Worm (Caenorhabditis elegans): Measurements from ENCODE around the gene srd-39.

Gene srd-39

DNA sequence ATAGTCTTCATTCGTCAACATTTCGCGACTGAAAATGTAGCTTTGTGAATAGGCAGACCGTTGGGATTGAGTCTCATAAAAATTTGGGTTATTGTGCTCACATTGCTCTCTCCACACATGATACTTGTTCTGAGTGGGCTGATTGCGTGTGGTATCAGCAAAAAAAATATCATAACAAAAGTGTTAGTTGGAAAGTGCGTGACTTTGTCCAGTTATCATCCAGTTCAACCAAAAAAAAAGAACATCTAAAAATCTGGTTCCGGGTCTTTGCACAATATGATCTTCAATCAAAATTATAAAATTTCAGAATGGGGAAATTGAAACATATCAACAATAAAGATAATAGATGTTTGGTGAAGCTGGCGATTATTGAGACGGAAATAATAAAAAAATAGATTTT, at the start of gene srd-39:
Gene srd-39, minus strand, starts transcription at position 101 of the 400 bp plus-strand sequence.
- no peak for TF ChIP-seq W03F9.2 (tag; optimal IDR thresholded peaks at IDR 0.05)
- no peak for TF ChIP-seq him-1 (tag; optimal IDR thresholded peaks at IDR 0.05)
- TF ChIP-seq dao-5 (tag; optimal IDR thresholded peaks at IDR 0.05) = no peak

DNA sequence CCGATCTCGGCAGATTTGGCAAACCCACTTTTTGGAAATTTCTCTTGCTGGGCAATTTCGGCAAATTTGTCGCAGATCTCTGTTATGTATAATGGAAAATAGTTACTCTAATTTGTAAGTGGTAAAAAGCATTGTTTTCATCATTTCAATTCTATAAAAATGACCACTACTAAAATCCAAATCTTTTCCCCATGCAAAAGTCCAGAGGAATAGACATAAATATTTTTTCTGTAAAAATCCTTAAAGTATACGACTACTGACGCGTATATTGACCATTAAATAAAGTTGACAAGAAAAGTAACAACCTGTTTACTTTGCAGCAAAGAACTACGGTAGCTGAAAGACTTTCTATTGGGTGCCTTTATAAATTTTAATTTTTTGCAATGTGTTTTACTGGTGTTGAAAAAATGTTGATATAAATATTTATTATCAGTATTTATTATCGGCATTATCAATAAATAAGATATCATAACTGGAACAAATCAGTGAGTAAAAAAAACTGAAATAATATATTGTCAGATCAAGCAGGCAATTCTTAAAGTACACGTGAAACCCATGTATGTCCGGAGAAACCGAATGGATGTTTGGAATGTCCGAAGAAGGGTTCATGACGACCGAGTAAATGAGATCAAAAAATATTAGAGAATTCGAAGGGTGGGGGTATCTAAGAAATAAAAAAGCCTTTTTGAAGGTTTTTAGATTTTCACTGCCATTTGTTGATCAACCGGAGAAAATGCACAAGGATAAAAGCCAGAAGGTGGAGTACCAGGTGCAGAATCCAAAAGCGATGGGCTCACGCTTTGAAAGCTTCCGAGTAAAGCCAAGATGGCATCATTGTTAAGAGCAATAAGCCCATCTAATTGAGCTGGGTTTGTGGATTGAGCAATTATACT, 49.1 kb upstream of the srd-39 start:
- TF ChIP-seq him-1 (tag; optimal IDR thresholded peaks at IDR 0.05) (no peak), W03F9.2 (tag; optimal IDR thresholded peaks at IDR 0.05) (no peak), dao-5 (tag; optimal IDR thresholded peaks at IDR 0.05) (no peak)

DNA sequence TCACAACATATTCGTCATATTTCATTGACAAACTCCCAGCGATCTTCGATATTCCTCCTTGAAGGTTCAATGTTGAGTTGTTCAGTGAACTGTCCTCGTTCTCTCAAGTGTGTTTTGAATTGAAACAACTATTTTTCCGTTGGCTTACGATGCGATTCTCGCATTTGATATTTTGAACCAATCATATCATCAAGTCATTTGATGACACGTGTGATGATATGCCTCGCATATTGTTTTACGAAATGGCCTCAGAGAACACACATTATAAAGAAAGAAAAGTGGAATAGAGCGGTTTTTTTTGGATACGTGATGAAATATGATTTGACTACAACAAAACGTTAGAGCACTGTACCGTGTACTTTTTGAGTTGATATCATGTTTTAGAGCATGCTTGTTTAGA, 48.0 kb upstream of the srd-39 start:
- TF ChIP-seq W03F9.2 (tag; optimal IDR thresholded peaks at IDR 0.05) (peak; percentile 48), dao-5 (tag; optimal IDR thresholded peaks at IDR 0.05) (no peak), him-1 (tag; optimal IDR thresholded peaks at IDR 0.05) (no peak)

DNA sequence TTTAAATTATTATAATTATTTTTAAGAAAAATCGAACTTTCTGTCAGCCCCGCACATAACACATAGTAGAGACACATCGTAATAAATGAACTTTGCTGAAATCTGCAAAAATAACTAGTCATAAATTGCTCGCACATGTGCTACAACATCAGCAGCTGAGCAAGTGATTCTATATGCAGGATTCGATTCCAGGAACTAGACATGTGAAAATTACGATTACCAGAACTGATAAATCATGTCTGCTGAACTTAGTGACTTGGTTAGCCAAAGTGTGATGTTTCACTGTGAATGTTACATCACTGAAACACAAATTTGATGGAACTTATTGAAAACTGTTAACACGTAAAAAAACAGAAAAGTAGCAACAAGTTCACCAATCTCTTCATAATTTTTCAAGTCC, 46.8 kb upstream of the srd-39 start:
- TF ChIP-seq him-1 (tag; optimal IDR thresholded peaks at IDR 0.05) = no peak
- no peak for TF ChIP-seq W03F9.2 (tag; optimal IDR thresholded peaks at IDR 0.05)
- no peak for TF ChIP-seq dao-5 (tag; optimal IDR thresholded peaks at IDR 0.05)

DNA sequence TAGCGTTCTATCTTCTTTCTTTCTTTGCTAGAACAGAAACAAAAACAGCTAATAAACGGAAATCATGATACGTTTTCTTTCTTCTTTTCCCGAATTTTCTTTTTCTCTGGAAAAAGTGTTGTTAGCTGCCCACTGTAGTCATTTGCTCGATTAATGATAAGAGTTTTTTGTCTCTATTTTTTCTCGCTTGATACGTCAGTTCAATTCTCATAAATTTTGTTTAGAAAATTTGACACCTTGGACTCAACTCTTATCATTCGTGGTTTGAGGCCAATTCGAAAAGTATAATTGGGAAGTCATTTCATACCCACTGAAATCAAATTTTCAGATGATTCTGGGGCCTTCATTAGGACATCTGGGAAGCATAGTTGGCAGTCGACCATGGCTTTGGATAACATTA, 41.5 kb upstream of the srd-39 start:
- no peak for TF ChIP-seq W03F9.2 (tag; optimal IDR thresholded peaks at IDR 0.05)
- TF ChIP-seq dao-5 (tag; optimal IDR thresholded peaks at IDR 0.05) = no peak
- TF ChIP-seq him-1 (tag; optimal IDR thresholded peaks at IDR 0.05) = no peak

DNA sequence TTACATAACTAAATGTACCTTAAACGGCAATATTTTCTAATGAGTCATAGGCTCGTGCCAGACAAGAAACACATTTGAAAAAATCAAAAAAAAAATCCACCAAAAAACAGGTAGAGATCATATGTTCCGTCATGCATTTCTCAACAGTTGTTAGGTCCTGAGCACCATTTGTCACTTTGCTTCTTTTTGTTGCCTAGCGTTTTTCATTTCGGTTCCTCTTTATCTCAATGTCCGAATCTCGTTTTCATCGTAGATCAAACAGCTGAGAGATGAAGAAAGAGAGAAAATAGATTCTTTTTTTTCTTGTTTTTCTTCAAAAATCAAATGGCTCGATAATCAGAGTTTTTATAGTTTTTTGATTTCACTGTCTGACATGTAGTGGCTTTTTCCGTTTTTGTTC, 40.6 kb upstream of the srd-39 start:
- TF ChIP-seq him-1 (tag; optimal IDR thresholded peaks at IDR 0.05) = no peak
- TF ChIP-seq dao-5 (tag; optimal IDR thresholded peaks at IDR 0.05) = no peak
- no peak for TF ChIP-seq W03F9.2 (tag; optimal IDR thresholded peaks at IDR 0.05)

DNA sequence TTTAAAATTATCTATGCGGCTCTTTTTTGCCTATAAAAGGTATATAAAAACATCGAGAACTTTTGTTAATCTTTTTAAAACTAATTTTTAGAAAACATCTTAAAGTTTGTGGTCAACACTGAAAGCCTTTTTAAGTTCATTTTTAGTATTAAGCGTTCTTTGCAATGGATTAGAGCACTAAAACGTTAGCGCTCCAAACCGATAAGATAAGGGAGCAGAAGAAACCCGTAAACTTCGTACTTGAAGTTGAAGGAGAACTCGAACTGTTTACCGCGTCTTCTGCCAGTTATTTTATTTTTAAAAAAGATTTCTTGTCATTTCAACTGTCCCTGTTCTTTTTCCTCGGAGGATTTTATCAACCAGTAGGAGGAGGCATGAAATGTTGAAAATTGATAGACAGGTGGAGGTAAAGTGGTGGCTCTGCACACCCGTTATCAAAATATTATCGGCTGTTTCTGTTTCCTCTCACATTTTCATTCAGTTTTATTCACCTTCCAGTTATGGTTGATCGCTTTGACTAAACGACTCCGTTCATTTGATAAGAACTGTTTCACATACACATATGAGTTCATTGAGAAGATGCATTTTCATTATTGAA, 38.7 kb upstream of the srd-39 start:
- TF ChIP-seq dao-5 (tag; optimal IDR thresholded peaks at IDR 0.05) = no peak
- no peak for TF ChIP-seq him-1 (tag; optimal IDR thresholded peaks at IDR 0.05)
- no peak for TF ChIP-seq W03F9.2 (tag; optimal IDR thresholded peaks at IDR 0.05)

DNA sequence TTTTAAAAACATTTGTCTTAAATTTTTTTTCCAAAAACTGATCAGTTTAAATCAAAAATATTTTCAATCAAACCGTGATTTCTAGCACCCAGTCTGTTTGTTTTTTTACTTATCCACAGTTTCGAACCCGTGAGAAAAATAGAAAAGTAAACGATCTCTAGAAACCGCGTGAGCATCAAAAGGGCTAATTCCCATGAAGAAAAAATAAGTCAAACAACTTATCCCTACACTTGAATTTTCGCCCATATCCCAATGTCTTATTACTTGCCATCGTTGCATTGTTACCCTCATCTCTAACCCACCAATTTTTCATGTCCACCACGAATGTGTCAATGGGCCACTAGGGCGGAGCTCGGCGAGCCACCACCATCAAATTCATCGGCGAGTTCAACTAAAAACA, 37.3 kb upstream of the srd-39 start, which contains the start of gene ptr-24:
Gene ptr-24, plus strand, starts transcription at position 301 of the 400 bp plus-strand sequence.
- TF ChIP-seq him-1 (tag; optimal IDR thresholded peaks at IDR 0.05) (no peak), W03F9.2 (tag; optimal IDR thresholded peaks at IDR 0.05) (no peak), dao-5 (tag; optimal IDR thresholded peaks at IDR 0.05) (no peak)

DNA sequence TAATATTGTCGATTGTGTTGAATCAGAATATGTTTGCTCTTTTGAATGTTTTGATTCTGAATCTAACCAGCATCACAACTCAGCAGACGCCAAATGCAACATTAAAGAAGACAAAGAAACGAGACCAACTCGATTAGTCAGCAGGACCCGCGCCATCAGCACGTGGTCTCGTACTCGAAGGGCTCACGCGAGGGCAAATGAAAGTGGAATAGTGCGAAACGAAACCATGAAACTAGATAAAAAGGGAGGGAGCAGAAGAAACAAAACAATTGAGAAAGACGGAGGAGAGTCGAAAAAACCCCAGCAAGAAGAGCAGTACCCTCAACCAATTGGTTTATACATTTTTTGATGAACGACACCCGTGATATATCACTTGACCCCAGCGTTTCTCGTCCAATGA, 36.6 kb upstream of the srd-39 start:
- no peak for TF ChIP-seq dao-5 (tag; optimal IDR thresholded peaks at IDR 0.05)
- no peak for TF ChIP-seq him-1 (tag; optimal IDR thresholded peaks at IDR 0.05)
- no peak for TF ChIP-seq W03F9.2 (tag; optimal IDR thresholded peaks at IDR 0.05)

DNA sequence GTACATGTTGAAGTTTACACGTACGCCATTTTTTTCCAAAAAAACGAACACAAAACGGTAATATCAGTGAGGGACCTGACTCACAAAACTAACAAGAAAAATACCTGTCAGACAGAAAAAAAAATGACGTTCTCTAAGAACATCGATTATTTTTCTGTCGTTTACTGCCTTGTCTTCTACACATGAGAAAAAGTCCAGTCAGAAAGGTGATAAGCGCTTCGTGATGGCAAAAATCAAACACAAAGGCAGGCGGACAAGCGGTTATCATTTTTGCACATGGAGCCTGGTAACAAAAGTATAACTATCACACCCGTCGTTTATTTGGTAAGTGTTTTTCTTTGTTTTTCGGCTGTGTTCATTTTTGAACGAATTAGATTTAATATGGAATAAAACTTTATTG, 33.4 kb upstream of the srd-39 start, which contains the start of gene F46G10.4:
Gene F46G10.4, plus strand, starts transcription at position 212 of the 400 bp plus-strand sequence.
- peak; percentile 13 for TF ChIP-seq W03F9.2 (tag; optimal IDR thresholded peaks at IDR 0.05)
- no peak for TF ChIP-seq him-1 (tag; optimal IDR thresholded peaks at IDR 0.05)

DNA sequence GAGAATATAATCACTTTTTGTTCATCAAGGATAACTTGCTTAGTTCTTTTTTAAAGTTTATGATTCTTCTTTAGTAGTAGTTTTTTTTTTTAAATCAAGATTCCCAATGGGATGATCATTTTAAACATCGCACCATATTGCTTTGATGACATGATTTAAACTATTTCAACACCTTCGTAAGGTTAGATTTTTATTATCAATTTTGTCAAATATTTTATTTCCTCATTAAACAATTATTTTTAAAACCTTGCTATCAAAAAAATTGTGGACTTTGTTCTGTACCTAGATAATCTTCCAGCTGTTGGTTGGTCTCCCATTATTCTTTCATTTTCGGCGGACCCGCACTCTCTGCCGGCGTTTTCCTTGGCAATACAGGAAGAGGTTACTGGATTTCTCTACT, 31.0 kb upstream of the srd-39 start, which contains the start of gene sir-2.3:
Gene sir-2.3, plus strand, starts transcription at position 301 of the 400 bp plus-strand sequence.
- TF ChIP-seq W03F9.2 (tag; optimal IDR thresholded peaks at IDR 0.05) (no peak), him-1 (tag; optimal IDR thresholded peaks at IDR 0.05) (no peak), dao-5 (tag; optimal IDR thresholded peaks at IDR 0.05) (no peak)

DNA sequence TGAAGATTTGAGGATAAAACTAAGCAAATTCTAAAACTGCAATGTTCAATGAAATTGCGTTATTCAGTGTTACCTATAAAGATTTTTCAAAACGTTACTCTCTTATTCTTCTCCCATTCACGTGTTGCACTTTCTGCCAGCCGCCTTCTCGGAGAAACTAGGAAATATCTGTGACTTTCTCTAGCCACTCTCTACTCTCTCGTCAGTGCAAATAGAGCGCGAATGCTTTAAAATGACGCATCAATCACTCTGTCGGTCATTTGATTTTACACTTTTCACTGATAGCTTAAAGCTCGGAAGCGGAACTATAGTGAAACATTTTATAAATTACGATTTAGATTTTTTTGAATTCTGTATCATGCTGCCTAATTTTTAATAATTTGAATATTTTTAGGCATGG, 28.5 kb upstream of the srd-39 start:
- TF ChIP-seq him-1 (tag; optimal IDR thresholded peaks at IDR 0.05) = no peak
- peak; percentile 63 for TF ChIP-seq W03F9.2 (tag; optimal IDR thresholded peaks at IDR 0.05)

DNA sequence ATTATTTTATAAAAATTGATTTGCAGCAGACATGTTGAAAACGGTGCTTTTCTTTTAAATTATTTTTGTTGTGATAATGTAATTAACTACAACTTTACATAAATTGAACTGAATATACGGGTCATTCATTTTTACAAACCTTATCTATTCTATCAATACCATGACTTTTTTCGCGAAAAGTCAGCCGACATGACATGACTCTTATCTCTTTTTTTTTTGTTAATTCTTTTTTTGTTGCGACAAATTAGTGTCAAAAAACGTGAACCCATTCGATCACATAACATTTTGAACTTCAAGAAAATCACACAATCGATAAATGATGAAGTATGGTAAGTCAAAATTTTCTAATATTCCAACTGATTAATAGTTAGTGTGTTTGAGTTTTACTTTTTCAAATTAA, 27.6 kb upstream of the srd-39 start, which contains the start of gene sir-2.2:
Gene sir-2.2, plus strand, starts transcription at position 34 of the 400 bp plus-strand sequence.
- no peak for TF ChIP-seq dao-5 (tag; optimal IDR thresholded peaks at IDR 0.05)
- TF ChIP-seq him-1 (tag; optimal IDR thresholded peaks at IDR 0.05) = no peak
- TF ChIP-seq W03F9.2 (tag; optimal IDR thresholded peaks at IDR 0.05) = no peak

DNA sequence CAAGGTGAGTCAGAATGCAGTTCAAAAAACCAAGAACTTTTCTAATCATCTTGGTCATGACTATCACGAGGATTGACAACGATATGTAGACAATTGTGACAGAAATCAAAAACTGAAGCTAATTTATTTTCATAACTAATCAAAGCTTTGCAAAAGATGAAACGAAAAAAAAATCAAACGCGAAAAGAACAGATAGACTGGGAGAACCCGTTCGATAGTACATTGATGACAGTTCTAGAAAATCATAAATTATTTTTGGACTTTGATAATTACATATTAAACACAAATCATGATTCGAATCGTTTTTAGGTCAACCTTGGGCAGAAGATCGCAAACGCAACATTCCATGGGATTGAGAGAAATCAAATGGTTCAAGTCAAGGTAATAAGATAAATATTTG, 24.6 kb upstream of the srd-39 start:
- TF ChIP-seq W03F9.2 (tag; optimal IDR thresholded peaks at IDR 0.05) (no peak), dao-5 (tag; optimal IDR thresholded peaks at IDR 0.05) (no peak), him-1 (tag; optimal IDR thresholded peaks at IDR 0.05) (no peak)
